Worm (Caenorhabditis elegans) whole organism, L2 larva: ENCODE measurements around the gene Y76A2B.4.

Experiments used
- C34F6.9 ChIP-seq: fragments of 150-350 bp; optimal IDR thresholded peaks from 2 replicates; lab custom pipeline; 2014; ENCODE audit warnings: missing biosample characterization, missing genetic modification characterization
- R02D3.7 ChIP-seq: fragments of 150-350 bp; optimal IDR thresholded peaks from 2 replicates; lab custom pipeline; 2014; ENCODE audit warnings: missing biosample characterization, missing genetic modification characterization
- Y55F3AM.14 ChIP-seq: fragments of 200-800 bp; sonication (Bioruptor generic); optimal IDR thresholded peaks from 2 replicates; lab custom pipeline; 2018; ENCODE audit warnings: mild to moderate bottlenecking, missing genetic modification characterization, missing compliant biosample characterization
- ZK546.5 ChIP-seq: sonication (generic microtip); optimal IDR thresholded peaks from 2 replicates; lab custom pipeline; 2017; ENCODE audit warnings: missing biosample characterization, missing genetic modification characterization
- aly-2 ChIP-seq: fragments of 150-350 bp; optimal IDR thresholded peaks from 2 replicates; lab custom pipeline; 2014; ENCODE audit warnings: missing biosample characterization, missing genetic modification characterization
- ama-1 ChIP-seq: fragments of 150-350 bp; optimal IDR thresholded peaks from 2 replicates; lab custom pipeline; 2018; ENCODE audit warnings: inconsistent platforms
- blmp-1 ChIP-seq: sonication (generic microtip); optimal IDR thresholded peaks from 2 replicates; lab custom pipeline; 2017; ENCODE audit warnings: missing genetic modification characterization, mild to moderate bottlenecking, missing compliant biosample characterization, antibody characterized with exemption, moderate library complexity; ENCODE audit not compliant: insufficient read depth
- ceh-16 ChIP-seq: fragments of 150-350 bp; optimal IDR thresholded peaks from 2 replicates; lab custom pipeline; 2014; ENCODE audit warnings: missing biosample characterization, missing genetic modification characterization
- ceh-82 ChIP-seq: fragments of 150-350 bp; optimal IDR thresholded peaks from 2 replicates; lab custom pipeline; 2014; ENCODE audit warnings: missing biosample characterization, missing genetic modification characterization
- crh-2 ChIP-seq: sonication (generic microtip); optimal IDR thresholded peaks from 2 replicates; lab custom pipeline; 2017; ENCODE audit warnings: missing biosample characterization, missing genetic modification characterization
- elt-3 ChIP-seq: sonication (generic microtip); optimal IDR thresholded peaks from 2 replicates; lab custom pipeline; 2017; ENCODE audit warnings: missing biosample characterization, missing genetic modification characterization
- fos-1 ChIP-seq: fragments of 150-350 bp; optimal IDR thresholded peaks from 2 replicates; lab custom pipeline; 2014; ENCODE audit warnings: missing biosample characterization, missing genetic modification characterization
- lin-39 ChIP-seq: fragments of 150-350 bp; optimal IDR thresholded peaks from 2 replicates; lab custom pipeline; 2014; ENCODE audit warnings: missing biosample characterization, missing genetic modification reagents, missing genetic modification characterization
- lsy-2 ChIP-seq, 2 experiments: fragments of 150-350 bp in 1 of 2; sonication (generic microtip) in 1 of 2; optimal IDR thresholded peaks; 2 replicates each; lab custom pipeline; 2014 to 2017; ENCODE audit warnings: missing biosample characterization in 2 of 2, missing genetic modification characterization in 2 of 2
- mbf-1 ChIP-seq: sonication (generic microtip); optimal IDR thresholded peaks from 2 replicates; lab custom pipeline; 2017; ENCODE audit warnings: missing biosample characterization, missing genetic modification characterization
- mdl-1 ChIP-seq, 2 experiments: fragments of 150-350 bp in 1 of 2; sonication (generic microtip) in 1 of 2; optimal IDR thresholded peaks; 2 replicates each; lab custom pipeline; 2017; ENCODE audit warnings: missing biosample characterization in 2 of 2, missing genetic modification characterization in 2 of 2
- nhr-10 ChIP-seq: sonication (generic microtip); optimal IDR thresholded peaks from 2 replicates; lab custom pipeline; 2017; ENCODE audit warnings: missing biosample characterization, missing genetic modification characterization
- nhr-11 ChIP-seq: fragments of 150-350 bp; optimal IDR thresholded peaks from 2 replicates; lab custom pipeline; 2014; ENCODE audit warnings: missing biosample characterization, missing genetic modification characterization
- nhr-129 ChIP-seq: fragments of 150-350 bp; optimal IDR thresholded peaks from 2 replicates; lab custom pipeline; 2014; ENCODE audit warnings: missing biosample characterization, missing genetic modification characterization
- nhr-21 ChIP-seq: fragments of 150-350 bp; optimal IDR thresholded peaks from 2 replicates; lab custom pipeline; 2014; ENCODE audit warnings: missing biosample characterization, missing genetic modification characterization
- nhr-23 ChIP-seq: fragments of 150-350 bp; optimal IDR thresholded peaks from 2 replicates; lab custom pipeline; 2014; ENCODE audit warnings: missing biosample characterization, missing genetic modification reagents, missing genetic modification characterization
- nhr-237 ChIP-seq: fragments of 150-350 bp; optimal IDR thresholded peaks from 2 replicates; lab custom pipeline; 2014; ENCODE audit warnings: missing biosample characterization, missing genetic modification characterization
- nhr-25 ChIP-seq: fragments of 150-350 bp; sonication (generic microtip); optimal IDR thresholded peaks from 3 replicates; lab custom pipeline; 2014; ENCODE audit warnings: missing biosample characterization, missing genetic modification characterization
- nhr-77 ChIP-seq: fragments of 150-350 bp; optimal IDR thresholded peaks from 2 replicates; lab custom pipeline; 2014; ENCODE audit warnings: missing biosample characterization, missing genetic modification characterization
- peb-1 ChIP-seq: fragments of 150-350 bp; optimal IDR thresholded peaks from 2 replicates; lab custom pipeline; 2014; ENCODE audit warnings: missing biosample characterization, missing genetic modification characterization
- sem-4 ChIP-seq: fragments of 150-350 bp; optimal IDR thresholded peaks from 2 replicates; lab custom pipeline; 2014; ENCODE audit warnings: missing biosample characterization, missing genetic modification reagents, missing genetic modification characterization
- skn-1 ChIP-seq: sonication (generic microtip); optimal IDR thresholded peaks from 2 replicates; lab custom pipeline; 2017; ENCODE audit warnings: missing biosample characterization, missing genetic modification characterization
- sma-3 ChIP-seq: sonication (generic microtip); optimal IDR thresholded peaks from 2 replicates; lab custom pipeline; 2016; ENCODE audit warnings: missing genetic modification reagents, missing genetic modification characterization, missing compliant biosample characterization
- sma-9 ChIP-seq, 2 experiments: fragments of 150-350 bp in 1 of 2; sonication (generic microtip) in 1 of 2; optimal IDR thresholded peaks; 2 replicates each; lab custom pipeline; 2014 to 2016; ENCODE audit warnings: missing genetic modification characterization in 2 of 2, mild to moderate bottlenecking in 1 of 2, missing biosample characterization in 1 of 2, missing compliant biosample characterization in 1 of 2, missing genetic modification reagents in 1 of 2, moderate library complexity in 1 of 2
- unc-39 ChIP-seq: fragments of 150-350 bp; optimal IDR thresholded peaks from 2 replicates; lab custom pipeline; 2014; ENCODE audit warnings: missing biosample characterization, missing genetic modification characterization
- unc-55 ChIP-seq: fragments of 150-350 bp; sonication (generic microtip); optimal IDR thresholded peaks from 3 replicates; lab custom pipeline; 2014; ENCODE audit warnings: missing biosample characterization, missing genetic modification reagents, missing genetic modification characterization
- unc-62 ChIP-seq: fragments of 150-350 bp; optimal IDR thresholded peaks from 2 replicates; lab custom pipeline; 2014; ENCODE audit warnings: missing biosample characterization, missing genetic modification reagents, missing genetic modification characterization
- zag-1 ChIP-seq: fragments of 150-350 bp; optimal IDR thresholded peaks from 2 replicates; lab custom pipeline; 2014; ENCODE audit warnings: missing biosample characterization, missing genetic modification characterization
- ztf-4 ChIP-seq: fragments of 150-350 bp; optimal IDR thresholded peaks from 2 replicates; lab custom pipeline; 2014; ENCODE audit warnings: missing biosample characterization, missing genetic modification characterization

The Y76A2B.4 gene

DNA sequence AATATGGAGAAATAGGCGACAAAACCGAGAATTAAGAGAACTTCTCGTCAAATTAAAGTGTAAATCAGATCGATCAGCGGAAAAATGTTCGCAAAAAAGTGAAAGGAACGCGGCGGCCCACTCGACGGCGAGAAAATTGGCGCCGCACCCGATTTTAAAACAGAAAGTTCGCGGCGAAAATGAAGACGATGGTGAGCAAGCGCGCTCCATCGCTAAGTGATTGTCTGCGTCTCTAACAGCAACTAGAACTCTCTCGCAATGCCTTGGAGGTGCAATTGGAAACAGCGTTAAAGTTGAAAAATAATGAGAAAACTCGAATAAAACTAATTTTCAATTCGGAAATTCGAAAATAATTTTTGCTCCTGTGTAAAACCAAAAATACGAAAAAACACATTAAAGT is 16.6 kb downstream of the Y76A2B.4 start (continued):
- TF ChIP-seq Y55F3AM.14 (no peak), lsy-2 (tag; optimal IDR thresholded peaks at IDR 0.05; lab: Kevin White, UChicago) (peak; percentile 47 to 77), aly-2 (tag; lab: Kevin White, UChicago) (no peak), peb-1 (no peak), crh-2 (tag; lab: Kevin White, UChicago) (peak; percentile 70), nhr-21 (tag; lab: Kevin White, UChicago) (peak; percentile 60), zag-1 (tag; lab: Kevin White, UChicago) (no peak), fos-1 (tag; lab: Kevin White, UChicago) (peak; percentile 5), nhr-10 (no peak), ZK546.5 (no peak), sem-4 (tag; lab: Kevin White, UChicago) (peak; percentile 21), blmp-1 (peak; percentile 96), nhr-77 (tag; lab: Kevin White, UChicago) (no peak), elt-3 (no peak), C34F6.9 (peak; percentile 53), skn-1 (tag; lab: Kevin White, UChicago) (no peak), ztf-4 (tag; lab: Kevin White, UChicago) (no peak), sma-3 (no peak), ceh-82 (tag; lab: Kevin White, UChicago) (no peak), nhr-11 (tag; lab: Kevin White, UChicago) (no peak), mbf-1 (tag; lab: Kevin White, UChicago) (no peak), lin-39 (tag; lab: Kevin White, UChicago) (no peak), nhr-23 (tag; lab: Kevin White, UChicago) (no peak)

DNA sequence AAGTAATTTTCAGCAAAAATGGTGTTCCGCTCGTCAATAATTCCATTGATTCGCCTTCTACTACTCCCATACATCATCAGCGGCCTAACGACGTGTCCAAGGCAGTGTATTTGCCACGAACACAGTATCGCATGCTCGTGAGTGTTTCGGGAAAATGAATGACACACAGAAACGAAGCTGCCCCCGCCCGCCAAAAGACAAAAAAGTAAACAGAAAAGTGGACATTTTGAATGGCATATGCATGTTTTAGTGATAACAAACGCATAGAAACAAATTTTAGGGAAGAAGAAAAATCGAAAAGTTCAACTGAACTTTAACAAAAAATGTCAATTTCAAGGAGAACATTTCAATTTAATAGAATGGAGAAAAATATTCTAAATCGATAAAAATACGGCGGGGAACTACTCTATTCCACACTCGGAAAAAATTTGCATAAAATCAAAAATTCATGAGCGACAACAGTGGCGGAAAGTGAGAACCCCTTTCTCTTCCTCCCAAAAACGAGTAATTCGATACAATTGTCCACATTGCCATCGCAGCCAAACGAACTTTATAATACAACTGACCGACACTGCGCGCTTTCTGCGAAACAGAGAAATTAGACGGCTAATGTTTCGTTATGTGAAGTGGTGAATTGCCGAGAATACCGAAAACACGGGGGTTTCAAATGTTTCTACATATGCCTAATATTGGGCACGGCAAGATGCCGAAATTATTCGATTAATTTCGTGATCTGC is 17.9 kb downstream of the Y76A2B.4 start:
- TF ChIP-seq unc-62 (GFP tag; lab: Kevin White, UChicago) (no peak), nhr-129 (tag; lab: Kevin White, UChicago) (no peak), ceh-82 (tag; lab: Kevin White, UChicago) (no peak), fos-1 (tag; lab: Kevin White, UChicago) (peak; percentile 74)

DNA sequence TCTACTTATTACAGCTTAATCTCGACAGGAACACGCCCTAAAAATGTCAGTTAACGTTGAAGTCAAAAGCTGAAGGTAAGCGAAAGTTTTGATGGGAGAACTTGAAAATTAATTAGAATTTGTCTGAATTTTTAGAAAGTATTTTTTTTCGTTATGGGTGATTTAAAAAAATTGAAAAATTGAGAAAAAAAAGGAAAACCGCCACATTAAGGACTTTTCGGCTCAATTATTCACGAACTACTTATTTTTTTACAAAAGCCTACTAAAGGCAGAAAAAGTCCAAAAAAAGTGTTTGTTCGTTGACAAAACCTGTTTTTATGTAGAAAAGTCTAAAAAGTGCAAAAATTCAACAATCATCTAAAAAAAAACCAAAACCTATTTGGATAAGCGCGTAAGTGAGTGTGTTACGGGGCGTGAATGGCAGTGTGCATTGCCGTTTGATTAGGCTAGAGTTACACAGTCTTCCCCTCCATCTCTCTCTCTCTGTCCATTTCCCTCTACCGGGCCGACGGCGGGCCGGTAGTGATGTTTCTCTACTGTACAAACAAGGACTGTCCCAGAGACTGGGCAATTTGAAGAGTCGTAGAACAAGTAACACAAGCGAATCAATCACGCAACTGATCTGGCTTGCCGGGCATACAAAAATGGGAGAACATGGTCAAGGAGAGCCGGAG is 19.0 kb downstream of the Y76A2B.4 start, which contains the start of gene lron-13:
TSS of gene lron-13 (plus strand) at position 15 of the 674 bp plus-strand sequence.
- peak; percentile 9 for TF ChIP-seq sma-9 (GFP tag; optimal IDR thresholded peaks at IDR 0.05; lab: Kevin White, UChicago)
- no peak for TF ChIP-seq sma-9 (tag; optimal IDR thresholded peaks at IDR 0.05; lab: Kevin White, UChicago)
- peak; percentile 74 for TF ChIP-seq fos-1 (tag; lab: Kevin White, UChicago)
- TF ChIP-seq aly-2 (tag; lab: Kevin White, UChicago), result no peak

DNA sequence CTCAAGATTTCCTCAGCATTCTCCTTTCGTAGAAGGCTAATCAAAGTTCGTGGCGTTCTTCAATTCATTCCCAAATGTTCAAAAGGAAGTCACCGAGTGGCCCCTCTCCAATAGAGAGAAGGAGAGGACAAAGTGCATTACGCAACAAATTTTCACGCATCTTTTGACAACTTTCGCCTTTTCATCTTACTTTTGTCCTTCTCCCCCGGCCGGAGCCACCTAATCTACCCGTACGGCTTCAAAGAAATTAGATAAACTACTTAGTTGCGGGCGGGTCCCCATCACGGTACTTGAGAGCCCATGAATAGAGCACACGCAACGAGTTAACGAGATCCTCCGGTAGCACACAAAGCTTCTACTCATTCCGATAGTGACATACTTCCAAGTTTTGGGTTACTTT is 19.9 kb downstream of the Y76A2B.4 start:
- TF ChIP-seq aly-2 (tag; lab: Kevin White, UChicago), result no peak
- no peak for TF ChIP-seq ceh-82 (tag; lab: Kevin White, UChicago)
- TF ChIP-seq ama-1, result no peak
- TF ChIP-seq nhr-237, result no peak
- no peak for TF ChIP-seq ceh-16
- TF ChIP-seq skn-1 (tag; lab: Kevin White, UChicago), result no peak
- TF ChIP-seq unc-39 (tag; lab: Kevin White, UChicago), result no peak
- no peak for TF ChIP-seq peb-1
- TF ChIP-seq zag-1 (tag; lab: Kevin White, UChicago), result no peak
- no peak for TF ChIP-seq blmp-1
- TF ChIP-seq nhr-25 (tag; lab: Kevin White, UChicago), result no peak
- no peak for TF ChIP-seq nhr-23 (tag; lab: Kevin White, UChicago)
- TF ChIP-seq sma-3, result no peak
- no peak for TF ChIP-seq R02D3.7 (tag; lab: Kevin White, UChicago)

DNA sequence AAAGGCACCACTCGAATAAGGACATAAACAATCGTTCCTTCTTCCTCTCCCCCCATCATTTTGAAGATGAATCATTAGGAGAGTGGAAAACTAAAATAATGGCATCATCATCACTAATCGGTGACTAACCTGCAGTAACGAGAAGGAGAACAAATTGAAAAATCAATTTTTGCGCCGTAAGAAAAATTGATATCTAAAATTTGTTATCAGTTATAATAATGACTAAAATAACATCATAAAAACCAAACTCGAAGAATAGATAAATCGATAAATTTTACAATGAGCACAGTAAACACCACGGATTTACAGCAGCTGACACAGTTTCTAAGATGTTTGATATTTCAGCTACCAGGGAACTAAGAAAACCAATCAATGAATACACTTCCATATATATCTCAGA is 20.4 kb downstream of the Y76A2B.4 start:
- TF ChIP-seq unc-55, result no peak
- peak; percentile 93 for TF ChIP-seq fos-1 (tag; lab: Kevin White, UChicago)
- no peak for TF ChIP-seq mdl-1 (tag; optimal IDR thresholded peaks at IDR 0.05; lab: Kevin White, UChicago)
- TF ChIP-seq, all 48 proteins: peak for 1
